Worm (Caenorhabditis elegans) whole organism, L4 larva: ENCODE measurements around the gene fbxa-184.

ENCODE experiments used
- D1046.2 ChIP-seq: fragments of 200-800 bp; sonication (Bioruptor generic); IDR thresholded peaks from 2 replicates; pipeline ENCODE4 v1.3.6; 2022; ENCODE audit warnings: missing genetic modification characterization, missing compliant biosample characterization
- F26F4.8 ChIP-seq: fragments of 200-800 bp; sonication (Bioruptor generic); conservative IDR thresholded peaks from 2 replicates; pipeline ENCODE4 v1.3.6; 2022; ENCODE audit warnings: missing genetic modification characterization, missing compliant biosample characterization
- F37D6.2 ChIP-seq: sonication (generic microtip); optimal IDR thresholded peaks from 2 replicates; lab custom pipeline; 2016; ENCODE audit warnings: mild to moderate bottlenecking, missing genetic modification characterization, missing compliant biosample characterization
- T20F7.1 ChIP-seq: fragments of 200-800 bp; sonication (Bioruptor generic); optimal IDR thresholded peaks from 2 replicates; lab custom pipeline; 2018; ENCODE audit warnings: mild to moderate bottlenecking, missing genetic modification characterization, missing compliant biosample characterization
- Y75B8A.6 ChIP-seq: fragments of 200-800 bp; sonication (Bioruptor generic); IDR thresholded peaks from 2 replicates; pipeline ENCODE4 v1.3.6; 2022; ENCODE audit warnings: missing genetic modification reagents, missing genetic modification characterization, missing compliant biosample characterization
- ZK337.2 ChIP-seq: fragments of 200-800 bp; sonication (Bioruptor generic); IDR thresholded peaks from 2 replicates; pipeline ENCODE4 v1.3.6; 2022; ENCODE audit warnings: missing genetic modification reagents, missing genetic modification characterization, missing compliant biosample characterization
- ZK546.5 ChIP-seq, 2 experiments: sonication (generic microtip); optimal IDR thresholded peaks; 2 replicates each; lab custom pipeline; 2017; ENCODE audit warnings: missing biosample characterization in 2 of 2, missing genetic modification characterization in 2 of 2
- ceh-44 ChIP-seq: fragments of 200-800 bp; sonication (Bioruptor generic); IDR thresholded peaks from 2 replicates; pipeline ENCODE4 v1.3.6; 2022; ENCODE audit warnings: missing genetic modification reagents, missing genetic modification characterization, missing compliant biosample characterization
- cey-2 ChIP-seq: sonication (generic microtip); optimal IDR thresholded peaks from 3 replicates; lab custom pipeline; 2017; ENCODE audit warnings: missing genetic modification characterization, mild to moderate bottlenecking, missing compliant biosample characterization, antibody characterized with exemption, borderline replicate concordance; ENCODE audit not compliant: insufficient read depth
- dmd-9 ChIP-seq: fragments of 200-800 bp; sonication (Bioruptor generic); IDR thresholded peaks from 2 replicates; pipeline ENCODE4 v1.3.6; 2022; ENCODE audit warnings: missing genetic modification reagents, missing genetic modification characterization, missing compliant biosample characterization
- dpl-1 ChIP-seq: fragments of 150-350 bp; optimal IDR thresholded peaks from 2 replicates; lab custom pipeline; 2014; ENCODE audit warnings: missing biosample characterization, missing genetic modification reagents, missing genetic modification characterization
- fkh-10 ChIP-seq: fragments of 150-350 bp; optimal IDR thresholded peaks from 2 replicates; lab custom pipeline; 2014; ENCODE audit warnings: missing biosample characterization, missing genetic modification reagents, missing genetic modification characterization
- hif-1 ChIP-seq, 2 experiments: sonication (generic microtip); optimal IDR thresholded peaks; 2 replicates each; lab custom pipeline; 2016 to 2017; ENCODE audit warnings: missing compliant biosample characterization in 2 of 2, missing genetic modification characterization in 2 of 2, missing genetic modification reagents in 2 of 2, missing genotype in 2 of 2, mild to moderate bottlenecking in 1 of 2
- lin-15B ChIP-seq: fragments of 150-350 bp; sonication (generic microtip); optimal IDR thresholded peaks from 3 replicates; lab custom pipeline; 2014; ENCODE audit warnings: missing biosample characterization, missing genetic modification characterization
- lin-29 ChIP-seq: fragments of 200-800 bp; sonication (Bioruptor generic); IDR thresholded peaks from 2 replicates; pipeline ENCODE4 v1.3.6; 2022; ENCODE audit warnings: missing genetic modification reagents, missing genetic modification characterization, missing compliant biosample characterization
- lin-39 ChIP-seq: fragments of 150-350 bp; optimal IDR thresholded peaks from 2 replicates; lab custom pipeline; 2014; ENCODE audit warnings: missing biosample characterization, missing genetic modification reagents, missing genetic modification characterization
- lir-3 ChIP-seq: sonication (generic microtip); optimal IDR thresholded peaks from 2 replicates; lab custom pipeline; 2016; ENCODE audit warnings: mild to moderate bottlenecking, missing genetic modification characterization, missing compliant biosample characterization
- madf-5 ChIP-seq, 2 experiments: fragments of 200-800 bp; sonication (Bioruptor generic); IDR thresholded peaks; 2 replicates each; pipeline ENCODE4 v1.3.6; 2022; ENCODE audit warnings: missing compliant biosample characterization in 2 of 2, missing genetic modification characterization in 2 of 2
- madf-9 ChIP-seq: fragments of 200-800 bp; sonication (Bioruptor generic); conservative IDR thresholded peaks from 2 replicates; pipeline ENCODE4 v1.3.6; 2022; ENCODE audit warnings: missing genetic modification reagents, missing genetic modification characterization, missing compliant biosample characterization
- mep-1 ChIP-seq: fragments of 150-350 bp; sonication (generic microtip); optimal IDR thresholded peaks from 3 replicates; lab custom pipeline; 2014; ENCODE audit warnings: missing biosample characterization, missing genetic modification characterization
- mes-2 ChIP-seq: sonication (generic microtip); optimal IDR thresholded peaks from 2 replicates; lab custom pipeline; 2016; ENCODE audit warnings: missing genotype, mild to moderate bottlenecking, missing genetic modification characterization, missing compliant biosample characterization; ENCODE audit not compliant: poor library complexity, severe bottlenecking
- mxl-2 ChIP-seq: fragments of 200-800 bp; sonication (Bioruptor generic); conservative IDR thresholded peaks from 2 replicates; pipeline ENCODE4 v1.3.6; 2022; ENCODE audit warnings: missing genetic modification reagents, missing genetic modification characterization, missing compliant biosample characterization
- nhr-10 ChIP-seq: fragments of 150-350 bp; optimal IDR thresholded peaks from 2 replicates; lab custom pipeline; 2014; ENCODE audit warnings: missing biosample characterization, missing genetic modification characterization
- nhr-111 ChIP-seq: fragments of 200-800 bp; sonication (Bioruptor generic); optimal IDR thresholded peaks from 2 replicates; lab custom pipeline; 2018; ENCODE audit warnings: mild to moderate bottlenecking, missing genetic modification characterization, missing compliant biosample characterization
- nhr-41 ChIP-seq: fragments of 200-800 bp; sonication (Bioruptor generic); IDR thresholded peaks from 2 replicates; pipeline ENCODE4 v1.3.6; 2022; ENCODE audit warnings: missing genetic modification reagents, missing genetic modification characterization, missing compliant biosample characterization
- pha-4 ChIP-seq, 2 experiments: fragments of 150-350 bp in 1 of 2; fragments of 200-800 bp in 1 of 2; sonication (Bioruptor generic) in 1 of 2; IDR thresholded peaks in 1 of 2; optimal IDR thresholded peaks in 1 of 2; 2 replicates each; pipeline versions ENCODE4 v1.3.6 to Lab custom; 2014 to 2022; ENCODE audit warnings: missing genetic modification characterization in 2 of 2, missing genetic modification reagents in 2 of 2, missing biosample characterization in 1 of 2, missing compliant biosample characterization in 1 of 2
- php-3 ChIP-seq: fragments of 200-800 bp; sonication (Bioruptor generic); IDR thresholded peaks from 2 replicates; pipeline ENCODE4 v1.3.6; 2022; ENCODE audit warnings: missing genetic modification reagents, missing genetic modification characterization, missing compliant biosample characterization
- pqm-1 ChIP-seq: sonication (generic microtip); optimal IDR thresholded peaks from 2 replicates; lab custom pipeline; 2017; ENCODE audit warnings: missing biosample characterization, missing genetic modification characterization
- snpc-4 ChIP-seq: fragments of 150-350 bp; optimal IDR thresholded peaks from 2 replicates; lab custom pipeline; 2014; ENCODE audit warnings: missing biosample characterization, missing genetic modification characterization
- spr-1 ChIP-seq: sonication (generic microtip); optimal IDR thresholded peaks from 2 replicates; lab custom pipeline; 2016; ENCODE audit warnings: mild to moderate bottlenecking, missing genetic modification characterization, missing compliant biosample characterization
- tra-1 ChIP-seq: fragments of 200-800 bp; sonication (Bioruptor generic); IDR thresholded peaks from 2 replicates; pipeline ENCODE4 v1.3.6; 2022; ENCODE audit warnings: missing genetic modification reagents, missing genetic modification characterization, missing compliant biosample characterization
- unc-39 ChIP-seq: sonication (generic microtip); optimal IDR thresholded peaks from 2 replicates; lab custom pipeline; 2017; ENCODE audit warnings: missing biosample characterization, missing genetic modification characterization
- unc-62 ChIP-seq, 3 experiments: fragments of 150-350 bp in 1 of 3; sonication (generic microtip); optimal IDR thresholded peaks in 2 of 3; peaks in 1 of 3; 1 replicate in 1 of 3; 2 replicates in 2 of 3; lab custom pipeline; 2014 to 2017; ENCODE audit warnings: missing biosample characterization in 3 of 3, missing genetic modification characterization in 3 of 3, missing genetic modification reagents in 3 of 3, missing genotype in 1 of 3
- zfp-2 ChIP-seq: sonication (generic microtip); optimal IDR thresholded peaks from 2 replicates; lab custom pipeline; 2016; ENCODE audit warnings: mild to moderate bottlenecking, missing genetic modification characterization, missing compliant biosample characterization
- zip-11 ChIP-seq: fragments of 200-800 bp; sonication (Bioruptor generic); IDR thresholded peaks from 2 replicates; pipeline ENCODE4 v1.3.6; 2022; ENCODE audit warnings: missing genetic modification characterization, missing compliant biosample characterization
- ztf-7 ChIP-seq: fragments of 150-350 bp; optimal IDR thresholded peaks from 2 replicates; lab custom pipeline; 2014; ENCODE audit warnings: missing biosample characterization, missing genetic modification characterization

The fbxa-184 gene

ce11 chrII:1688813-1689212, 21.2 kb upstream of the fbxa-184 start, which contains the start of the genes fbxb-18 and fbxb-19:
Gene fbxb-18 (minus strand): TSS chrII:1688913.
Gene fbxb-19 (minus strand): TSS chrII:1689181.
- TF ChIP-seq php-3 (GFP tag; lab: Robert Waterston, UW) (no peak), fkh-10 (no peak), F26F4.8 (GFP tag; lab: Robert Waterston, UW) (no peak), zip-11 (GFP tag; lab: Robert Waterston, UW) (no peak), lin-39 (tag; lab: Kevin White, UChicago) (no peak), nhr-10 (no peak), lin-15B (no peak), lin-29 (GFP tag; lab: Robert Waterston, UW) (no peak), mxl-2 (GFP tag; lab: Robert Waterston, UW) (no peak), ceh-44 (GFP tag; lab: Robert Waterston, UW) (no peak), D1046.2 (no peak), unc-62 (GFP tag; optimal IDR thresholded peaks at IDR 0.05 in 1 of 2; lab: Kevin White, UChicago) (no peak), unc-62 (tag; optimal IDR thresholded peaks at IDR 0.05; lab: Kevin White, UChicago) (no peak), T20F7.1 (GFP tag; lab: Kevin White, UChicago) (no peak), pha-4 (GFP tag; IDR thresholded peaks at IDR 0.05; lab: Robert Waterston, UW) (no peak), pha-4 (tag; optimal IDR thresholded peaks at IDR 0.05; lab: Kevin White, UChicago) (no peak), hif-1 (tag; optimal IDR thresholded peaks at IDR 0.05; lab: Kevin White, UChicago) (no peak), lir-3 (tag; lab: Kevin White, UChicago) (no peak), ZK546.5 (tag; optimal IDR thresholded peaks at IDR 0.05; lab: Kevin White, UChicago) (no peak)
- TF ChIP-seq, all 104 proteins: peak for 0

ce11 chrII:1691011-1691410, 19.0 kb upstream of the fbxa-184 start, which contains the start of gene fbxc-22:
Gene fbxc-22 (minus strand): TSS chrII:1691111.
- TF ChIP-seq lin-29 (GFP tag; lab: Robert Waterston, UW) (no peak), unc-39 (no peak), cey-2 (tag; lab: Kevin White, UChicago) (no peak), mep-1 (tag; lab: Kevin White, UChicago) (no peak), ztf-7 (tag; lab: Kevin White, UChicago) (no peak), F37D6.2 (tag; lab: Kevin White, UChicago) (no peak), nhr-41 (GFP tag; lab: Robert Waterston, UW) (no peak), zfp-2 (tag; lab: Kevin White, UChicago) (no peak), pqm-1 (tag; lab: Kevin White, UChicago) (no peak), madf-5 (GFP tag; IDR thresholded peaks at IDR 0.05; lab: Robert Waterston, UW) (no peak)
- TF ChIP-seq, all 104 proteins: peak for 0

- TF ChIP-seq spr-1 (tag; lab: Kevin White, UChicago): no peak
- no peak for TF ChIP-seq T20F7.1 (GFP tag; lab: Kevin White, UChicago)
- TF ChIP-seq madf-9: no peak
- TF ChIP-seq snpc-4 (tag; lab: Kevin White, UChicago): no peak
- no peak for TF ChIP-seq F26F4.8 (GFP tag; lab: Robert Waterston, UW)
- no peak for TF ChIP-seq dmd-9 (GFP tag; lab: Robert Waterston, UW)
- no peak for TF ChIP-seq ZK337.2 (GFP tag; lab: Robert Waterston, UW)
- no peak for TF ChIP-seq dpl-1
- TF ChIP-seq nhr-111: no peak
- no peak for TF ChIP-seq Y75B8A.6 (GFP tag; lab: Robert Waterston, UW)
- TF ChIP-seq tra-1: no peak
- TF ChIP-seq php-3 (GFP tag; lab: Robert Waterston, UW): no peak
- TF ChIP-seq mes-2 (tag; lab: Kevin White, UChicago): no peak
- TF ChIP-seq hif-1 (tag; optimal IDR thresholded peaks at IDR 0.05; lab: Kevin White, UChicago): no peak
These were observed 17.2 kb upstream of the fbxa-184 start, which contains the start of gene fbxc-21 for ce11 chrII:1692827-1693226. Gene fbxc-21 (minus strand): TSS chrII:1692927.
